Worm (Caenorhabditis elegans) whole organism, L4 larva: ENCODE results near the gene eea-1.

Source experiments
- lin-29 ChIP-seq: fragments of 200-800 bp; sonication (Bioruptor generic); IDR thresholded peaks from 2 replicates; pipeline ENCODE4 v1.3.6; 2022; ENCODE audit warnings: missing genetic modification reagents, missing genetic modification characterization, missing compliant biosample characterization
- nhr-25 ChIP-seq: sonication (generic microtip); optimal IDR thresholded peaks from 2 replicates; lab custom pipeline; 2017; ENCODE audit warnings: missing genetic modification characterization, mild to moderate bottlenecking, missing compliant biosample characterization, antibody characterized with exemption, moderate library complexity, borderline replicate concordance; ENCODE audit not compliant: insufficient read depth
- nhr-6 ChIP-seq: fragments of 150-350 bp; optimal IDR thresholded peaks from 2 replicates; lab custom pipeline; 2014; ENCODE audit warnings: missing biosample characterization, missing genetic modification characterization
- nhr-77 ChIP-seq: fragments of 150-350 bp; optimal IDR thresholded peaks from 2 replicates; lab custom pipeline; 2014; ENCODE audit warnings: missing biosample characterization, missing genetic modification characterization
- pha-4 ChIP-seq, 2 experiments: fragments of 150-350 bp in 1 of 2; fragments of 200-800 bp in 1 of 2; sonication (Bioruptor generic) in 1 of 2; IDR thresholded peaks in 1 of 2; optimal IDR thresholded peaks in 1 of 2; 2 replicates each; pipeline versions ENCODE4 v1.3.6 to Lab custom; 2014 to 2022; ENCODE audit warnings: missing genetic modification characterization in 2 of 2, missing genetic modification reagents in 2 of 2, missing biosample characterization in 1 of 2, missing compliant biosample characterization in 1 of 2

- TF ChIP-seq nhr-6 (tag; lab: Kevin White, UChicago) (no peak), lin-29 (no peak), nhr-77 (tag; lab: Kevin White, UChicago) (no peak), pha-4 (GFP tag; IDR thresholded peaks at IDR 0.05; lab: Robert Waterston, UW) (no peak), pha-4 (tag; optimal IDR thresholded peaks at IDR 0.05; lab: Kevin White, UChicago) (no peak), nhr-25 (tag; lab: Kevin White, UChicago) (no peak)
Observed at ce11 chrV:13441661-13442060, 55.5 kb downstream of the eea-1 start, which contains the start of gene col-162.
